Worm (Caenorhabditis elegans) whole organism, L4 larva: ENCODE measurements around the gene F26A1.1.

Source experiments
- ZK337.2 ChIP-seq: fragments of 200-800 bp; sonication (Bioruptor generic); IDR thresholded peaks from 2 replicates; pipeline ENCODE4 v1.3.6; 2022; ENCODE audit warnings: missing genetic modification reagents, missing genetic modification characterization, missing compliant biosample characterization
- ceh-44 ChIP-seq: fragments of 200-800 bp; sonication (Bioruptor generic); IDR thresholded peaks from 2 replicates; pipeline ENCODE4 v1.3.6; 2022; ENCODE audit warnings: missing genetic modification reagents, missing genetic modification characterization, missing compliant biosample characterization
- ceh-82 ChIP-seq: sonication (generic microtip); optimal IDR thresholded peaks from 2 replicates; lab custom pipeline; 2017; ENCODE audit warnings: missing biosample characterization, missing genetic modification characterization
- ces-1 ChIP-seq: fragments of 150-350 bp; sonication (generic microtip); optimal IDR thresholded peaks from 4 replicates; lab custom pipeline; 2014; ENCODE audit warnings: missing biosample characterization, missing genetic modification reagents, missing genetic modification characterization
- cey-2 ChIP-seq: sonication (generic microtip); optimal IDR thresholded peaks from 3 replicates; lab custom pipeline; 2017; ENCODE audit warnings: missing genetic modification characterization, mild to moderate bottlenecking, missing compliant biosample characterization, antibody characterized with exemption, borderline replicate concordance; ENCODE audit not compliant: insufficient read depth
- daf-16 ChIP-seq, 3 experiments: sonication (generic microtip); optimal IDR thresholded peaks; 2 replicates each; lab custom pipeline; 2016 to 2017; ENCODE audit warnings: missing genetic modification characterization in 3 of 3, missing genetic modification reagents in 3 of 3, mild to moderate bottlenecking in 2 of 3, missing compliant biosample characterization in 2 of 3, missing biosample characterization in 1 of 3, moderate library complexity in 1 of 3
- daf-19 ChIP-seq: fragments of 200-800 bp; sonication (Bioruptor generic); conservative IDR thresholded peaks from 2 replicates; pipeline ENCODE4 v1.3.6; 2022; ENCODE audit warnings: missing genetic modification characterization, missing compliant biosample characterization
- dpl-1 ChIP-seq: fragments of 150-350 bp; optimal IDR thresholded peaks from 2 replicates; lab custom pipeline; 2014; ENCODE audit warnings: missing biosample characterization, missing genetic modification reagents, missing genetic modification characterization
- dve-1 ChIP-seq: sonication (generic microtip); optimal IDR thresholded peaks from 2 replicates; lab custom pipeline; 2017; ENCODE audit warnings: antibody characterized with exemption, mild to moderate bottlenecking, missing genetic modification characterization, missing compliant biosample characterization; ENCODE audit not compliant: insufficient read depth
- fos-1 ChIP-seq: fragments of 150-350 bp; optimal IDR thresholded peaks from 2 replicates; lab custom pipeline; 2014; ENCODE audit warnings: missing biosample characterization, missing genetic modification characterization
- hlh-11 ChIP-seq: fragments of 200-800 bp; sonication (Bioruptor generic); optimal IDR thresholded peaks from 2 replicates; lab custom pipeline; 2018; ENCODE audit warnings: mild to moderate bottlenecking, missing genetic modification characterization, missing compliant biosample characterization
- lsy-2 ChIP-seq, 2 experiments: fragments of 150-350 bp in 1 of 2; sonication (generic microtip) in 1 of 2; optimal IDR thresholded peaks; 2 replicates each; lab custom pipeline; 2014 to 2017; ENCODE audit warnings: missing biosample characterization in 2 of 2, missing genetic modification characterization in 2 of 2
- madf-5 ChIP-seq, 2 experiments: fragments of 200-800 bp; sonication (Bioruptor generic); IDR thresholded peaks; 2 replicates each; pipeline ENCODE4 v1.3.6; 2022; ENCODE audit warnings: missing compliant biosample characterization in 2 of 2, missing genetic modification characterization in 2 of 2
- mep-1 ChIP-seq: fragments of 150-350 bp; sonication (generic microtip); optimal IDR thresholded peaks from 3 replicates; lab custom pipeline; 2014; ENCODE audit warnings: missing biosample characterization, missing genetic modification characterization
- nhr-28 ChIP-seq: fragments of 150-350 bp; optimal IDR thresholded peaks from 2 replicates; lab custom pipeline; 2014; ENCODE audit warnings: missing biosample characterization, missing genetic modification characterization
- php-3 ChIP-seq: fragments of 200-800 bp; sonication (Bioruptor generic); IDR thresholded peaks from 2 replicates; pipeline ENCODE4 v1.3.6; 2022; ENCODE audit warnings: missing genetic modification reagents, missing genetic modification characterization, missing compliant biosample characterization
- sdz-12 ChIP-seq: fragments of 200-800 bp; sonication (Bioruptor generic); optimal IDR thresholded peaks from 2 replicates; lab custom pipeline; 2018; ENCODE audit warnings: mild to moderate bottlenecking, missing genetic modification characterization, missing compliant biosample characterization
- skn-1 ChIP-seq: fragments of 150-350 bp; optimal IDR thresholded peaks from 2 replicates; lab custom pipeline; 2014; ENCODE audit warnings: missing biosample characterization, missing genetic modification characterization
- unc-130 ChIP-seq: sonication (generic microtip); optimal IDR thresholded peaks from 2 replicates; lab custom pipeline; 2016; ENCODE audit warnings: missing genetic modification reagents, missing genetic modification characterization, missing compliant biosample characterization

F26A1.1 gene

ce11 chrIII:4899728-4900127 lies 49.4 kb downstream of the F26A1.1 start (continued):
- peak; percentile 96 for TF ChIP-seq daf-19 (GFP tag; lab: Robert Waterston, UW)
- peak; percentile 81; the same call in 1 of the 2 replicates for TF ChIP-seq ZK337.2 (GFP tag; lab: Robert Waterston, UW)
- TF ChIP-seq ceh-44 (GFP tag; lab: Robert Waterston, UW): peak; percentile 58; the same call in 1 of the 2 replicates

- TF ChIP-seq ceh-82 (tag; lab: Kevin White, UChicago) (no peak), hlh-11 (tag; lab: Kevin White, UChicago) (no peak), lsy-2 (tag; optimal IDR thresholded peaks at IDR 0.05; lab: Kevin White, UChicago) (no peak), dve-1 (tag; lab: Kevin White, UChicago) (no peak), skn-1 (tag; lab: Kevin White, UChicago) (no peak), mep-1 (tag; lab: Kevin White, UChicago) (no peak), unc-130 (GFP tag; lab: Kevin White, UChicago) (no peak), fos-1 (tag; lab: Kevin White, UChicago) (no peak), dpl-1 (GFP tag; lab: Kevin White, UChicago) (no peak), nhr-28 (tag; lab: Kevin White, UChicago) (peak; percentile 3), madf-5 (GFP tag; IDR thresholded peaks at IDR 0.05; lab: Robert Waterston, UW) (no peak), daf-16 (GFP tag; optimal IDR thresholded peaks at IDR 0.05; lab: Kevin White, UChicago) (no peak), daf-16 (tag; optimal IDR thresholded peaks at IDR 0.05; lab: Kevin White, UChicago) (peak; percentile 42), ces-1 (no peak), cey-2 (no peak), php-3 (no peak), sdz-12 (GFP tag; lab: Kevin White, UChicago) (no peak)
Measured at ce11 chrIII:4900260-4900659, 50.0 kb downstream of the F26A1.1 start, which contains the start of gene tag-340. Gene tag-340 (plus strand): TSS chrIII:4900508.
